In genomic region chrIV:14763348-14763747, ce11 we compare ENCODE assay signal across 1 worm cellular context.
A peak's percentile ranks its signal among the peaks of the same experiment; 100 is the strongest.
TF ChIP-seq lines count a peak whose summit lies in the region.

No protein-coding gene starts in this region.

TF ChIP-seq in whole organism, L1 larva, 84 proteins besides CTCF, POLR2A, EP300 and RAD21 (continued from another document):
- peak; percentile 57 for TF ChIP-seq ama-1 (optimal IDR thresholded peaks at IDR 0.05; lab: Kevin White, UChicago)
- peak; percentile 57 for TF ChIP-seq rnt-1 (tag; optimal IDR thresholded peaks at IDR 0.05; lab: Kevin White, UChicago)
- TF ChIP-seq nhr-19 (GFP tag; conservative IDR thresholded peaks at IDR 0.05; lab: Robert Waterston, UW): peak; percentile 69
- peak; percentile 2 for TF ChIP-seq jun-1 (tag; optimal IDR thresholded peaks at IDR 0.05; lab: Kevin White, UChicago)
- peak; percentile 72 for TF ChIP-seq fkh-8 (tag; optimal IDR thresholded peaks at IDR 0.05; lab: Kevin White, UChicago)
- TF ChIP-seq nhr-71 (tag; optimal IDR thresholded peaks at IDR 0.05; lab: Kevin White, UChicago): peak; percentile 89
- TF ChIP-seq nhr-20 (tag; optimal IDR thresholded peaks at IDR 0.05; lab: Kevin White, UChicago): peak; percentile 80
- peak; percentile 61 for TF ChIP-seq tbx-2 (tag; optimal IDR thresholded peaks at IDR 0.05; lab: Kevin White, UChicago)
- peak; percentile 50 to 55 for TF ChIP-seq efl-1 (optimal IDR thresholded peaks at IDR 0.05; lab: Kevin White, UChicago)
- peak; percentile 44 to 92 for TF ChIP-seq efl-1 (GFP tag; optimal IDR thresholded peaks at IDR 0.05 in 1 of 2; lab: Kevin White, UChicago)
- TF ChIP-seq C16A3.4 (tag; optimal IDR thresholded peaks at IDR 0.05; lab: Kevin White, UChicago): peak; percentile 51
- peak; percentile 50 for TF ChIP-seq unc-86 (tag; optimal IDR thresholded peaks at IDR 0.05; lab: Kevin White, UChicago)
- TF ChIP-seq ceh-82 (tag; optimal IDR thresholded peaks at IDR 0.05; lab: Kevin White, UChicago): peak in 1 of 3 experiments; percentile 34
- TF ChIP-seq xbp-1 (tag; optimal IDR thresholded peaks at IDR 0.05; lab: Kevin White, UChicago): peak; percentile 62
- peak; percentile 48 for TF ChIP-seq lin-13 (GFP tag; optimal IDR thresholded peaks at IDR 0.05; lab: Kevin White, UChicago)
- peak; percentile 77 for TF ChIP-seq nhr-85 (tag; lab: Kevin White, UChicago)
- peak; percentile 13 for TF ChIP-seq snpc-4 (tag; optimal IDR thresholded peaks at IDR 0.05; lab: Kevin White, UChicago)
- TF ChIP-seq isw-1 (GFP tag; IDR thresholded peaks at IDR 0.05; lab: Robert Waterston, UW): peak; percentile 60
- peak; percentile 57 for TF ChIP-seq swsn-7 (tag; optimal IDR thresholded peaks at IDR 0.05; lab: Kevin White, UChicago)
